Worm (Caenorhabditis elegans) whole organism, L4 larva: ENCODE data around the gene alh-3.

Experiments used
- D1046.2 ChIP-seq: fragments of 200-800 bp; sonication (Bioruptor generic); IDR thresholded peaks from 2 replicates; pipeline ENCODE4 v1.3.6; 2022; ENCODE audit warnings: missing genetic modification characterization, missing compliant biosample characterization
- F37D6.2 ChIP-seq: sonication (generic microtip); optimal IDR thresholded peaks from 2 replicates; lab custom pipeline; 2016; ENCODE audit warnings: mild to moderate bottlenecking, missing genetic modification characterization, missing compliant biosample characterization
- F49E8.2 ChIP-seq: sonication (generic microtip); optimal IDR thresholded peaks from 2 replicates; lab custom pipeline; 2016; ENCODE audit warnings: missing compliant biosample characterization, mild to moderate bottlenecking, missing genetic modification characterization, borderline replicate concordance
- Y75B8A.6 ChIP-seq: fragments of 200-800 bp; sonication (Bioruptor generic); IDR thresholded peaks from 2 replicates; pipeline ENCODE4 v1.3.6; 2022; ENCODE audit warnings: missing genetic modification reagents, missing genetic modification characterization, missing compliant biosample characterization
- aha-1 ChIP-seq: fragments of 150-350 bp; peaks from one replicate; lab custom pipeline; 2014; ENCODE audit warnings: missing biosample characterization, missing genetic modification characterization
- attf-4 ChIP-seq: sonication (generic microtip); optimal IDR thresholded peaks from 3 replicates; lab custom pipeline; 2017; ENCODE audit warnings: missing biosample characterization, missing genetic modification characterization
- ceh-44 ChIP-seq: fragments of 200-800 bp; sonication (Bioruptor generic); IDR thresholded peaks from 2 replicates; pipeline ENCODE4 v1.3.6; 2022; ENCODE audit warnings: missing genetic modification reagents, missing genetic modification characterization, missing compliant biosample characterization
- ceh-82 ChIP-seq: sonication (generic microtip); optimal IDR thresholded peaks from 2 replicates; lab custom pipeline; 2017; ENCODE audit warnings: missing biosample characterization, missing genetic modification characterization
- ctbp-1 ChIP-seq: fragments of 200-800 bp; sonication (Bioruptor generic); IDR thresholded peaks from 2 replicates; pipeline ENCODE4 v1.3.6; 2022; ENCODE audit warnings: missing genetic modification reagents, missing genetic modification characterization, missing compliant biosample characterization
- daf-12 ChIP-seq: fragments of 150-350 bp; optimal IDR thresholded peaks from 2 replicates; lab custom pipeline; 2014; ENCODE audit warnings: missing biosample characterization, missing genetic modification reagents, missing genetic modification characterization
- daf-16 ChIP-seq, 3 experiments: sonication (generic microtip); optimal IDR thresholded peaks; 2 replicates each; lab custom pipeline; 2016 to 2017; ENCODE audit warnings: missing genetic modification characterization in 3 of 3, missing genetic modification reagents in 3 of 3, mild to moderate bottlenecking in 2 of 3, missing compliant biosample characterization in 2 of 3, missing biosample characterization in 1 of 3, moderate library complexity in 1 of 3
- daf-19 ChIP-seq: fragments of 200-800 bp; sonication (Bioruptor generic); conservative IDR thresholded peaks from 2 replicates; pipeline ENCODE4 v1.3.6; 2022; ENCODE audit warnings: missing genetic modification characterization, missing compliant biosample characterization
- fkh-10 ChIP-seq: fragments of 150-350 bp; optimal IDR thresholded peaks from 2 replicates; lab custom pipeline; 2014; ENCODE audit warnings: missing biosample characterization, missing genetic modification reagents, missing genetic modification characterization
- fos-1 ChIP-seq: fragments of 150-350 bp; optimal IDR thresholded peaks from 2 replicates; lab custom pipeline; 2014; ENCODE audit warnings: missing biosample characterization, missing genetic modification characterization
- hlh-11 ChIP-seq: fragments of 200-800 bp; sonication (Bioruptor generic); optimal IDR thresholded peaks from 2 replicates; lab custom pipeline; 2018; ENCODE audit warnings: mild to moderate bottlenecking, missing genetic modification characterization, missing compliant biosample characterization
- hlh-30 ChIP-seq: sonication (generic microtip); optimal IDR thresholded peaks from 2 replicates; lab custom pipeline; 2017; ENCODE audit warnings: antibody characterized with exemption, mild to moderate bottlenecking, missing genetic modification characterization, missing compliant biosample characterization; ENCODE audit not compliant: insufficient read depth
- hmg-1.1 ChIP-seq: fragments of 200-800 bp; sonication (Bioruptor generic); IDR thresholded peaks from 2 replicates; pipeline ENCODE4 v1.3.6; 2022; ENCODE audit warnings: missing genetic modification reagents, missing genetic modification characterization, missing compliant biosample characterization
- lin-13 ChIP-seq: fragments of 150-350 bp; optimal IDR thresholded peaks from 2 replicates; lab custom pipeline; 2014; ENCODE audit warnings: missing biosample characterization, missing genetic modification reagents, missing genetic modification characterization
- lin-15B ChIP-seq: fragments of 150-350 bp; sonication (generic microtip); optimal IDR thresholded peaks from 3 replicates; lab custom pipeline; 2014; ENCODE audit warnings: missing biosample characterization, missing genetic modification characterization
- lin-38 ChIP-seq: fragments of 200-800 bp; sonication (Bioruptor generic); IDR thresholded peaks from 2 replicates; pipeline ENCODE4 v1.3.6; 2022; ENCODE audit warnings: missing genetic modification reagents, missing genetic modification characterization, missing compliant biosample characterization
- lin-39 ChIP-seq: fragments of 150-350 bp; optimal IDR thresholded peaks from 2 replicates; lab custom pipeline; 2014; ENCODE audit warnings: missing biosample characterization, missing genetic modification reagents, missing genetic modification characterization
- lir-3 ChIP-seq: sonication (generic microtip); optimal IDR thresholded peaks from 2 replicates; lab custom pipeline; 2016; ENCODE audit warnings: mild to moderate bottlenecking, missing genetic modification characterization, missing compliant biosample characterization
- lsy-2 ChIP-seq, 2 experiments: fragments of 150-350 bp in 1 of 2; sonication (generic microtip) in 1 of 2; optimal IDR thresholded peaks; 2 replicates each; lab custom pipeline; 2014 to 2017; ENCODE audit warnings: missing biosample characterization in 2 of 2, missing genetic modification characterization in 2 of 2
- mep-1 ChIP-seq: fragments of 150-350 bp; sonication (generic microtip); optimal IDR thresholded peaks from 3 replicates; lab custom pipeline; 2014; ENCODE audit warnings: missing biosample characterization, missing genetic modification characterization
- mes-2 ChIP-seq: sonication (generic microtip); optimal IDR thresholded peaks from 2 replicates; lab custom pipeline; 2016; ENCODE audit warnings: missing genotype, mild to moderate bottlenecking, missing genetic modification characterization, missing compliant biosample characterization; ENCODE audit not compliant: poor library complexity, severe bottlenecking
- nhr-10 ChIP-seq: fragments of 150-350 bp; optimal IDR thresholded peaks from 2 replicates; lab custom pipeline; 2014; ENCODE audit warnings: missing biosample characterization, missing genetic modification characterization
- nhr-11 ChIP-seq: fragments of 150-350 bp; optimal IDR thresholded peaks from 2 replicates; lab custom pipeline; 2014; ENCODE audit warnings: missing biosample characterization, missing genetic modification characterization
- nhr-237 ChIP-seq: sonication (generic microtip); optimal IDR thresholded peaks from 2 replicates; lab custom pipeline; 2017; ENCODE audit warnings: missing biosample characterization, missing genetic modification characterization
- nhr-25 ChIP-seq: sonication (generic microtip); optimal IDR thresholded peaks from 2 replicates; lab custom pipeline; 2017; ENCODE audit warnings: missing genetic modification characterization, mild to moderate bottlenecking, missing compliant biosample characterization, antibody characterized with exemption, moderate library complexity, borderline replicate concordance; ENCODE audit not compliant: insufficient read depth
- nhr-28 ChIP-seq: fragments of 150-350 bp; optimal IDR thresholded peaks from 2 replicates; lab custom pipeline; 2014; ENCODE audit warnings: missing biosample characterization, missing genetic modification characterization
- nhr-41 ChIP-seq: fragments of 200-800 bp; sonication (Bioruptor generic); IDR thresholded peaks from 2 replicates; pipeline ENCODE4 v1.3.6; 2022; ENCODE audit warnings: missing genetic modification reagents, missing genetic modification characterization, missing compliant biosample characterization
- nhr-48 ChIP-seq: sonication (generic microtip); optimal IDR thresholded peaks from 2 replicates; lab custom pipeline; 2016; ENCODE audit warnings: mild to moderate bottlenecking, missing genetic modification characterization, missing compliant biosample characterization
- skn-1 ChIP-seq: fragments of 150-350 bp; optimal IDR thresholded peaks from 2 replicates; lab custom pipeline; 2014; ENCODE audit warnings: missing biosample characterization, missing genetic modification characterization
- snpc-1.2 ChIP-seq: fragments of 200-800 bp; sonication (Bioruptor generic); IDR thresholded peaks from 2 replicates; pipeline ENCODE4 v1.3.6; 2022; ENCODE audit warnings: missing genetic modification reagents, missing genetic modification characterization, missing compliant biosample characterization
- spr-1 ChIP-seq: sonication (generic microtip); optimal IDR thresholded peaks from 2 replicates; lab custom pipeline; 2016; ENCODE audit warnings: mild to moderate bottlenecking, missing genetic modification characterization, missing compliant biosample characterization
- tag-97 ChIP-seq: fragments of 200-800 bp; sonication (Bioruptor generic); IDR thresholded peaks from 2 replicates; pipeline ENCODE4 v1.3.6; 2022; ENCODE audit warnings: missing genetic modification characterization, missing compliant biosample characterization
- tra-1 ChIP-seq: fragments of 200-800 bp; sonication (Bioruptor generic); IDR thresholded peaks from 2 replicates; pipeline ENCODE4 v1.3.6; 2022; ENCODE audit warnings: missing genetic modification reagents, missing genetic modification characterization, missing compliant biosample characterization
- unc-62 ChIP-seq, 3 experiments: fragments of 150-350 bp in 1 of 3; sonication (generic microtip); optimal IDR thresholded peaks in 2 of 3; peaks in 1 of 3; 1 replicate in 1 of 3; 2 replicates in 2 of 3; lab custom pipeline; 2014 to 2017; ENCODE audit warnings: missing biosample characterization in 3 of 3, missing genetic modification characterization in 3 of 3, missing genetic modification reagents in 3 of 3, missing genotype in 1 of 3

alh-3 gene

ce11 chrIV:10979689-10980088 is 42.7 kb upstream of the alh-3 start:
- TF ChIP-seq lsy-2 (tag; optimal IDR thresholded peaks at IDR 0.05; lab: Kevin White, UChicago) (peak in 1 of 2 experiments; percentile 13), hlh-11 (tag; lab: Kevin White, UChicago) (peak; percentile 46), D1046.2 (no peak), lir-3 (tag; lab: Kevin White, UChicago) (no peak), F37D6.2 (tag; lab: Kevin White, UChicago) (no peak), nhr-237 (tag; lab: Kevin White, UChicago) (no peak), nhr-41 (GFP tag; lab: Robert Waterston, UW) (no peak), tra-1 (GFP tag; lab: Robert Waterston, UW) (no peak), nhr-28 (tag; lab: Kevin White, UChicago) (peak; percentile 2), lin-39 (no peak), mep-1 (tag; lab: Kevin White, UChicago) (peak; percentile 22), snpc-1.2 (GFP tag; lab: Robert Waterston, UW) (no peak), F49E8.2 (tag; lab: Kevin White, UChicago) (no peak), hlh-30 (peak; percentile 45), mes-2 (tag; lab: Kevin White, UChicago) (peak; percentile 10), unc-62 (GFP tag; optimal IDR thresholded peaks at IDR 0.05 in 1 of 2; lab: Kevin White, UChicago) (peak in 1 of 2 experiments; percentile 94), unc-62 (tag; optimal IDR thresholded peaks at IDR 0.05; lab: Kevin White, UChicago) (no peak), hmg-1.1 (GFP tag; lab: Robert Waterston, UW) (no peak), aha-1 (peak; percentile 25), fkh-10 (GFP tag; lab: Kevin White, UChicago) (peak; percentile 46), ctbp-1 (GFP tag; lab: Robert Waterston, UW) (peak; percentile 63; the same call in 1 of the 2 replicates)

ce11 chrIV:10980628-10981027 is 41.8 kb upstream of the alh-3 start:
- TF ChIP-seq hlh-30 (peak; percentile 4), ceh-44 (GFP tag; lab: Robert Waterston, UW) (no peak), daf-16 (GFP tag; optimal IDR thresholded peaks at IDR 0.05; lab: Kevin White, UChicago) (no peak), daf-16 (tag; optimal IDR thresholded peaks at IDR 0.05; lab: Kevin White, UChicago) (peak; percentile 22)

- TF ChIP-seq nhr-10 = no peak
- TF ChIP-seq lin-13 = no peak
- no peak for TF ChIP-seq fos-1 (tag; lab: Kevin White, UChicago)
- TF ChIP-seq spr-1 = no peak
- no peak for TF ChIP-seq nhr-25
- no peak for TF ChIP-seq Y75B8A.6 (GFP tag; lab: Robert Waterston, UW)
- TF ChIP-seq daf-19 = no peak
- TF ChIP-seq lin-15B (tag; lab: Kevin White, UChicago) = no peak
- TF ChIP-seq nhr-48 (tag; lab: Kevin White, UChicago) = no peak
- TF ChIP-seq attf-4 (tag; lab: Kevin White, UChicago) = no peak
- no peak for TF ChIP-seq nhr-11
- TF ChIP-seq ceh-82 (tag; lab: Kevin White, UChicago) = no peak
- TF ChIP-seq skn-1 (tag; lab: Kevin White, UChicago) = no peak
- no peak for TF ChIP-seq nhr-237 (tag; lab: Kevin White, UChicago)
- no peak for TF ChIP-seq hlh-30
- TF ChIP-seq lin-38 (GFP tag; lab: Robert Waterston, UW) = no peak
- no peak for TF ChIP-seq daf-12 (tag; lab: Kevin White, UChicago)
- TF ChIP-seq tag-97 (GFP tag; lab: Robert Waterston, UW) = no peak
Observed at ce11 chrIV:10981761-10982160, 40.6 kb upstream of the alh-3 start, which contains the start of gene Y43E12A.2. Gene Y43E12A.2, plus strand, starts transcription at chrIV:10982061.
